Worm (Caenorhabditis elegans) whole organism, mixed stage, embryonic: ENCODE measurements around the gene T04B2.7.
"Not testable (repeated sequence)": the region's sequence is repeated elsewhere in the genome, so short reads cannot be mapped to it uniquely, and the experiment has no call there.

ENCODE experiments used
- M03D4.4 ChIP-seq: sonication (generic microtip); optimal IDR thresholded peaks from 2 replicates; lab custom pipeline; 2017; ENCODE audit warnings: mild to moderate bottlenecking, missing genetic modification characterization, missing compliant biosample characterization
- blmp-1 ChIP-seq: fragments of 150-350 bp; optimal IDR thresholded peaks from 2 replicates; lab custom pipeline; 2014; ENCODE audit warnings: missing biosample characterization, missing genetic modification characterization
- ceh-39 ChIP-seq: fragments of 150-350 bp; optimal IDR thresholded peaks from 2 replicates; lab custom pipeline; 2014; ENCODE audit warnings: missing biosample characterization, missing genetic modification characterization
- ceh-83 ChIP-seq: fragments of 200-800 bp; sonication (Bioruptor generic); optimal IDR thresholded peaks from 2 replicates; lab custom pipeline; 2018; ENCODE audit warnings: mild to moderate bottlenecking, missing genetic modification characterization, missing compliant biosample characterization
- ces-1 ChIP-seq: fragments of 150-350 bp; optimal IDR thresholded peaks from 2 replicates; lab custom pipeline; 2014; ENCODE audit warnings: missing biosample characterization, missing genetic modification reagents, missing genetic modification characterization
- cnd-1 ChIP-seq: fragments of 200-800 bp; sonication (Bioruptor generic); optimal IDR thresholded peaks from 2 replicates; lab custom pipeline; 2018; ENCODE audit warnings: mild to moderate bottlenecking, missing genetic modification characterization, missing compliant biosample characterization
- drap-1 ChIP-seq: fragments of 200-800 bp; sonication (Bioruptor generic); optimal IDR thresholded peaks from 3 replicates; lab custom pipeline; 2018; ENCODE audit warnings: mild to moderate bottlenecking, missing genetic modification characterization, missing compliant biosample characterization
- elt-3 ChIP-seq: fragments of 150-350 bp; optimal IDR thresholded peaks from 2 replicates; lab custom pipeline; 2014; ENCODE audit warnings: missing biosample characterization, missing genetic modification characterization
- flh-1 ChIP-seq: fragments of 200-800 bp; sonication (Bioruptor generic); optimal IDR thresholded peaks from 2 replicates; lab custom pipeline; 2018; ENCODE audit warnings: mild to moderate bottlenecking, missing genetic modification characterization, moderate library complexity, missing compliant biosample characterization
- ham-2 ChIP-seq: fragments of 200-800 bp; sonication (Bioruptor generic); optimal IDR thresholded peaks from 2 replicates; lab custom pipeline; 2018; ENCODE audit warnings: mild to moderate bottlenecking, missing genetic modification characterization, missing compliant biosample characterization
- hlh-1 ChIP-seq: fragments of 150-350 bp; optimal IDR thresholded peaks from 2 replicates; lab custom pipeline; 2014; ENCODE audit warnings: missing biosample characterization, missing genetic modification reagents, missing genetic modification characterization
- lin-13 ChIP-seq: fragments of 150-350 bp; optimal IDR thresholded peaks from 2 replicates; lab custom pipeline; 2014; ENCODE audit warnings: missing biosample characterization, missing genetic modification characterization
- lsy-2 ChIP-seq: fragments of 150-350 bp; optimal IDR thresholded peaks from 2 replicates; lab custom pipeline; 2014; ENCODE audit warnings: missing biosample characterization, missing genetic modification characterization
- mab-5 ChIP-seq: fragments of 150-350 bp; optimal IDR thresholded peaks from 2 replicates; lab custom pipeline; 2014; ENCODE audit warnings: missing biosample characterization, missing genetic modification characterization
- mep-1 ChIP-seq: fragments of 150-350 bp; optimal IDR thresholded peaks from 2 replicates; lab custom pipeline; 2017; ENCODE audit warnings: missing biosample characterization, missing genetic modification reagents, missing genetic modification characterization, inconsistent platforms
- mls-2 ChIP-seq: sonication (generic microtip); optimal IDR thresholded peaks from 2 replicates; lab custom pipeline; 2016; ENCODE audit warnings: mild to moderate bottlenecking, missing genetic modification characterization, moderate library complexity, missing compliant biosample characterization
- nhr-12 ChIP-seq: fragments of 150-350 bp; optimal IDR thresholded peaks from 2 replicates; lab custom pipeline; 2014; ENCODE audit warnings: missing biosample characterization, missing genetic modification characterization
- nhr-237 ChIP-seq: fragments of 150-350 bp; optimal IDR thresholded peaks from 2 replicates; lab custom pipeline; 2014; ENCODE audit warnings: missing biosample characterization, missing genetic modification characterization
- nhr-28 ChIP-seq: fragments of 150-350 bp; optimal IDR thresholded peaks from 2 replicates; lab custom pipeline; 2014; ENCODE audit warnings: missing biosample characterization, missing genetic modification characterization
- nhr-76 ChIP-seq: sonication (generic microtip); optimal IDR thresholded peaks from 2 replicates; lab custom pipeline; 2017; ENCODE audit warnings: missing biosample characterization, missing genetic modification characterization
- pha-4 ChIP-seq: fragments of 150-350 bp; optimal IDR thresholded peaks from 2 replicates; lab custom pipeline; 2018; ENCODE audit warnings: missing biosample characterization, missing genetic modification reagents, missing genetic modification characterization
- sem-2 ChIP-seq: fragments of 200-800 bp; sonication (Bioruptor generic); optimal IDR thresholded peaks from 2 replicates; lab custom pipeline; 2018; ENCODE audit warnings: mild to moderate bottlenecking, missing genetic modification characterization, missing compliant biosample characterization
- snpc-4 ChIP-seq: fragments of 150-350 bp; optimal IDR thresholded peaks from 2 replicates; lab custom pipeline; 2014; ENCODE audit warnings: missing biosample characterization, missing genetic modification characterization
- sptf-1 ChIP-seq: sonication (generic microtip); optimal IDR thresholded peaks from 2 replicates; lab custom pipeline; 2017; ENCODE audit warnings: mild to moderate bottlenecking, missing genetic modification characterization, moderate library complexity, missing compliant biosample characterization
- tbx-8 ChIP-seq: fragments of 200-800 bp; sonication (Bioruptor generic); optimal IDR thresholded peaks from 2 replicates; lab custom pipeline; 2018; ENCODE audit warnings: mild to moderate bottlenecking, missing genetic modification characterization, moderate library complexity, missing compliant biosample characterization
- unc-120 ChIP-seq: sonication (generic microtip); optimal IDR thresholded peaks from 2 replicates; lab custom pipeline; 2017; ENCODE audit warnings: missing genetic modification characterization, missing compliant biosample characterization; ENCODE audit not compliant: poor library complexity, severe bottlenecking
- unc-39 ChIP-seq: fragments of 150-350 bp; optimal IDR thresholded peaks from 2 replicates; lab custom pipeline; 2014; ENCODE audit warnings: missing biosample characterization, missing genetic modification characterization
- unc-62 ChIP-seq: fragments of 150-350 bp; optimal IDR thresholded peaks from 2 replicates; lab custom pipeline; 2014; ENCODE audit warnings: missing biosample characterization, missing genetic modification reagents, missing genetic modification characterization
- zip-8 ChIP-seq: fragments of 150-350 bp; optimal IDR thresholded peaks from 2 replicates; lab custom pipeline; 2014; ENCODE audit warnings: missing biosample characterization, missing genetic modification characterization
- ztf-11 ChIP-seq: fragments of 150-350 bp; optimal IDR thresholded peaks from 2 replicates; lab custom pipeline; 2014; ENCODE audit warnings: missing biosample characterization, missing genetic modification characterization

The T04B2.7 gene

DNA sequence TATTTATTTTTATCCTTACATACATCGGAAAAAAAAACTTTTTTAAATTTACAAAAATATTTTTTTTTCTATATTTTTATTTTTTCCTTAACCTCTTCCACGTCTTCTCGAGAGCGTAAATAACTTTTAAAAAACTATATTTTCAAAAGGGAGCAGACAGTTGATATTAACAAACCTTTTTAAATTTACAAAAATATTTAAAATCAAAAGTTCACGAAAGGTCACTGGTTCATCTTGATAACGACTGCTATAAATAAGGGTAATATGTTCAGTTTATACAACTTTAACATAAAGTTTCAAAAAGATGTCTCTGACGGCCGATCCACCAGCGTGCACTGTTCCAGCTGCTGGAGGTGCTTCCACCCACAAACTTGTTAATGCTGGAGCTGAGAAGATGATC lies 27.3 kb downstream of the T04B2.7 start, which contains the start of the genes F44D12.16 and msd-2:
TSS of gene F44D12.16 (plus strand) at position 301 of the 400 bp plus-strand sequence.
TSS of gene msd-2 (plus strand) at position 305 of the 400 bp plus-strand sequence.
- not testable (repeated sequence) for TF ChIP-seq nhr-12 (tag; lab: Kevin White, UChicago); ztf-11; flh-1 (GFP tag; lab: Kevin White, UChicago)
- TF ChIP-seq, all 35 proteins: peak for 0; not testable (repeated sequence) for 35

DNA sequence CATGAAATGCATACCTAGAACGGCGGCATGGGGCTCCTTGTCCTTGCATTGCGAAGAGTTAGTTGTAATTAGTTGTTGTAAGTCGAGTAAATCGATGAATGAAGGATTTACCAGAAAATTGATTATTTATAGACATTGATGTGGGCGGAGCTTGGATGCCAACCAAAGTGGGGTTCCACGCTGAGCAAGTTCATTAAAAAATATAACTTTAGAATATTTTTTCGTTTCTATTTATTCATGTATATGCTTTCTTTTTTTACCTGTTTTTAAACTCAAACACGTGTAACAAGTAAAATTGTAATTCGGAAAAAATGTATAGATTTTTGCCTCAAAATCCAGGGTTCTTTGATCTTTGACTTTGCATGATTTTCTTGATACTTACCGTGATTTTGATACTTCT lies 28.5 kb downstream of the T04B2.7 start, which contains the start of gene gipc-2:
TSS of gene gipc-2 (minus strand) at position 101 of the 400 bp plus-strand sequence.
- no peak for TF ChIP-seq unc-62 (GFP tag; lab: Kevin White, UChicago)
- no peak for TF ChIP-seq nhr-28 (tag; lab: Kevin White, UChicago)
- no peak for TF ChIP-seq mls-2 (tag; lab: Kevin White, UChicago)
- TF ChIP-seq ceh-83 (GFP tag; lab: Kevin White, UChicago), result no peak
- TF ChIP-seq zip-8 (tag; lab: Kevin White, UChicago), result no peak

DNA sequence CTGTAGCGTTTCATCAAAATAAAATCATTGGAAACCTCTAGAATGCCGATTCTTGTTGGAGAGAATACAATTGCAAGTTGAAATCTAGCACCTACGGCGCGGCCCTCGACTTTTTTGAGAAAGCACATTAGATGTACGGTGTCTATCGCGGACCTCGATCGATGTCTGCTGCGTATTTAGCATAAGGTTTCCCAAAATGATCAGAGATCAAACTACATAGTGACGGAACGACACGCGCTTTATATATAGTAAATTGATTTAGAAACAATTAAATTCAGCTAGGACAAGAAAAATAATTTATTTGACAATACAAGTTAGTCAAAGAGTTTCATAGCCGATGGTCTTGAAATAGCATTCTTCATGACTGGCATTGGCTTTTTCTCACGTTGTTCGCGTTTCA lies 29.9 kb downstream of the T04B2.7 start:
- TF ChIP-seq elt-3 (tag; lab: Kevin White, UChicago) (no peak), tbx-8 (GFP tag; lab: Kevin White, UChicago) (no peak), nhr-12 (tag; lab: Kevin White, UChicago) (no peak), zip-8 (tag; lab: Kevin White, UChicago) (no peak), lsy-2 (tag; lab: Kevin White, UChicago) (no peak), mep-1 (no peak), pha-4 (tag; lab: Kevin White, UChicago) (no peak), unc-62 (GFP tag; lab: Kevin White, UChicago) (no peak), cnd-1 (no peak), sem-2 (GFP tag; lab: Kevin White, UChicago) (no peak), M03D4.4 (tag; lab: Kevin White, UChicago) (no peak), mls-2 (tag; lab: Kevin White, UChicago) (no peak), drap-1 (GFP tag; lab: Kevin White, UChicago) (no peak)

DNA sequence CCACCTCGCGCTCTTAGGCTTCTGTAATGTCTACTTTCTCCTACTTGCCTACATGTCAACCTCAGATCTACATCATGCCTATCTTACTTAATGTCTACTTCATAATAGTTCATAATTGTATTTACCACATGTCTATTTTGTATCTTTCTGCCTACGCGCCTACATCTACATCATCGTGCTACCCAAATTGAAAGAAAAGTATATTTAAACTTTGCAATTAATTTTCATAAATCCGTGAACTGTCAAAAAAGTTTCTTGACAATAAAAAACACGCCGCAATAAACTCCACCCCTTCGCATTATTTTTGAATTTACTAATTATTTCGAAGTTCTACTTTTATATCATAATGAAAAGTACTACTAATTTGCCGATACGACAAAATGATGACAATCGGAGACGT lies 33.0 kb downstream of the T04B2.7 start, which contains the start of gene F44D12.8:
TSS of gene F44D12.8 (plus strand) at position 301 of the 400 bp plus-strand sequence.
- TF ChIP-seq nhr-28 (tag; lab: Kevin White, UChicago) (no peak), pha-4 (tag; lab: Kevin White, UChicago) (no peak), ces-1 (no peak), unc-120 (tag; lab: Kevin White, UChicago) (no peak), unc-39 (no peak), ceh-83 (GFP tag; lab: Kevin White, UChicago) (no peak), mep-1 (no peak), elt-3 (tag; lab: Kevin White, UChicago) (no peak), flh-1 (GFP tag; lab: Kevin White, UChicago) (no peak), unc-62 (GFP tag; lab: Kevin White, UChicago) (no peak), lsy-2 (tag; lab: Kevin White, UChicago) (no peak), hlh-1 (tag; lab: Kevin White, UChicago) (no peak), mab-5 (tag; lab: Kevin White, UChicago) (no peak), snpc-4 (tag; lab: Kevin White, UChicago) (no peak), nhr-237 (tag; lab: Kevin White, UChicago) (no peak)
- TF ChIP-seq, all 35 proteins: peak for 0

DNA sequence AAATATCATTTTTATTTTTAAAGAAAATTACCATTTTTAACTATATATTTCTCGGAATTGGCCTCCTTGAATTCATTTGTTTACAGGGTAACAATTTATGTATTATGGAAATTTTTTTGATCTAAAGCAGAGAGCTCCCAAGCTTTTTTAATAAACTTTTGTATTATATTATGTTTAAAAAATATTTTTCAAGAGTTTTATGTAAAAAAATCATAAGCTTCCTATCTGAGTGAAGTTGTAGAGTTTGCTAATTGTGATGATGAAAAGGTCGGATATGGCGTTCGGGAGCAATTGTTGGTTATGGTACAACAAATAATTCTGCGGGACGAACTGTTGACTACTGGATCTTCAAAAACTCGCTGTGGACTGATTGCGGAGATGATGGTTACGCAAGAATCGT lies 34.8 kb downstream of the T04B2.7 start, which contains the start of gene F44D12.19:
TSS of gene F44D12.19 (plus strand) at position 301 of the 400 bp plus-strand sequence.
- TF ChIP-seq nhr-237 (tag; lab: Kevin White, UChicago) (no peak), unc-39 (no peak), sptf-1 (tag; lab: Kevin White, UChicago) (no peak), flh-1 (GFP tag; lab: Kevin White, UChicago) (no peak), nhr-28 (tag; lab: Kevin White, UChicago) (no peak), snpc-4 (tag; lab: Kevin White, UChicago) (no peak), cnd-1 (no peak), hlh-1 (tag; lab: Kevin White, UChicago) (no peak)

DNA sequence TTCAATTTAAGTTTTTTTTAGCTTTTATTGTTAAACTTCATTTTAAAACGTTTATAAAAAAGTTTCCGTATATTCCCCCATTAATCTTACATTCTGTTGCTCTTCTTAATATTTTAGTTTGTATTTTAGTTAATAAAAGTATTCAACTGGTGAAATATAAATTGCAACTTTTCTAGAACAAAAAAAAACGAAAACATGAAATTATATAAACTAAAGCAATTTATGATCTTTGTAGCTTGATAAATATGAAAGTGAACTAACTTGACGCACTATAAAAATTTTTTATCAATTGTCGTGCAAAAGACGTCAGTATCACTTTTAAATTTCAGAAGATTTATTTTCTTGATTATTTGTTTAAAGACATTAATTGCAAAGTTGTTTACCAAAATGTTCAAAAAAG lies 38.4 kb downstream of the T04B2.7 start, which contains the start of gene F44D12.2:
TSS of gene F44D12.2 (minus strand) at position 101 of the 400 bp plus-strand sequence.
- TF ChIP-seq nhr-28 (tag; lab: Kevin White, UChicago) (no peak), ceh-83 (GFP tag; lab: Kevin White, UChicago) (no peak), lin-13 (no peak), ceh-39 (tag; lab: Kevin White, UChicago) (no peak), unc-39 (no peak), snpc-4 (tag; lab: Kevin White, UChicago) (no peak), nhr-76 (tag; lab: Kevin White, UChicago) (no peak), sptf-1 (tag; lab: Kevin White, UChicago) (no peak), ztf-11 (no peak), mep-1 (no peak), blmp-1 (no peak), mls-2 (tag; lab: Kevin White, UChicago) (no peak), pha-4 (tag; lab: Kevin White, UChicago) (no peak), ham-2 (GFP tag; lab: Kevin White, UChicago) (no peak), sem-2 (GFP tag; lab: Kevin White, UChicago) (no peak), tbx-8 (GFP tag; lab: Kevin White, UChicago) (no peak), cnd-1 (no peak), flh-1 (GFP tag; lab: Kevin White, UChicago) (no peak), lsy-2 (tag; lab: Kevin White, UChicago) (no peak)
